Fruit fly (Drosophila melanogaster): Measurements from ENCODE around the gene CG7988.

CG7988 gene

dm6 chr3R:18235879-18236278, 15.6 kb downstream of the CG7988 start, which contains the start of gene repo (continued):
- TF ChIP-seq Mrtf (GFP tag; IDR thresholded peaks at IDR 0.05) (no peak), Xrp1 (GFP tag; IDR thresholded peaks at IDR 0.05) (no peak), Mad (GFP tag; optimal IDR thresholded peaks at IDR 0.05) (no peak), disco-r (GFP tag; optimal IDR thresholded peaks at IDR 0.05) (no peak), Rfx (GFP tag; IDR thresholded peaks at IDR 0.05) (no peak), zen (tag; optimal IDR thresholded peaks at IDR 0.05) (peak; percentile 37), fu2 (GFP tag; optimal IDR thresholded peaks at IDR 0.05) (no peak), CG8089 (GFP tag; optimal IDR thresholded peaks at IDR 0.05) (no peak), rib (GFP tag; IDR thresholded peaks at IDR 0.05) (no peak), ham (GFP tag; IDR thresholded peaks at IDR 0.05) (no peak), CG15601 (tag; optimal IDR thresholded peaks at IDR 0.05) (peak; percentile 3), CG3838 (GFP tag; optimal IDR thresholded peaks at IDR 0.05) (no peak), pum (GFP tag; optimal IDR thresholded peaks at IDR 0.05) (no peak), gcm (GFP tag; optimal IDR thresholded peaks at IDR 0.05) (peak; percentile 93), CG33557 (GFP tag; optimal IDR thresholded peaks at IDR 0.05) (no peak), tll (GFP tag; optimal IDR thresholded peaks at IDR 0.05) (peak in 1 of 2 experiments; percentile 51), CG11398 (GFP tag; optimal IDR thresholded peaks at IDR 0.05) (no peak), CG3995 (GFP tag; optimal IDR thresholded peaks at IDR 0.05) (no peak), sug (tag; optimal IDR thresholded peaks at IDR 0.05) (no peak), MBD-R2 (GFP tag; IDR thresholded peaks at IDR 0.05) (no peak), CG30020 (tag; optimal IDR thresholded peaks at IDR 0.05) (no peak), CG2889 (GFP tag; IDR thresholded peaks at IDR 0.05) (no peak), CG1832 (GFP tag; optimal IDR thresholded peaks at IDR 0.05) (peak; percentile 90), salm (tag; optimal IDR thresholded peaks at IDR 0.05) (no peak), sens-2 (GFP tag; IDR thresholded peaks at IDR 0.05) (no peak), bbx (GFP tag; IDR thresholded peaks at IDR 0.05; ENCODE audit: partially characterized antibody) (peak; percentile 27; the same call in 1 of the 2 replicates), Scr (GFP tag; IDR thresholded peaks at IDR 0.05; ENCODE audit: partially characterized antibody) (0 out of 2 replicates have a peak, but pooled peaks have one; percentile 23), sqz (GFP tag; optimal IDR thresholded peaks at IDR 0.05) (no peak), ken (GFP tag; IDR thresholded peaks at IDR 0.05) (no peak), CG8924 (tag; optimal IDR thresholded peaks at IDR 0.05) (no peak), lilli (GFP tag; optimal IDR thresholded peaks at IDR 0.05) (no peak), CG11560 (tag; IDR thresholded peaks at IDR 0.05) (no peak), Adf1 (GFP tag; IDR thresholded peaks at IDR 0.05) (peak; percentile 89), repo (GFP tag; optimal IDR thresholded peaks at IDR 0.05) (peak; percentile 19), CG18619 (GFP tag; optimal IDR thresholded peaks at IDR 0.05) (no peak), vfl (GFP tag; optimal IDR thresholded peaks at IDR 0.05) (no peak), CG10274 (GFP tag; optimal IDR thresholded peaks at IDR 0.05) (no peak), ro (GFP tag; IDR thresholded peaks at IDR 0.05) (no peak), Dref (GFP tag; IDR thresholded peaks at IDR 0.05) (peak; percentile 23; the same call in 1 of the 2 replicates), CG32772 (GFP tag; IDR thresholded peaks at IDR 0.05) (peak; percentile 36; the same call in 1 of the 2 replicates), CG17385 (GFP tag; optimal IDR thresholded peaks at IDR 0.05) (no peak), CG2199 (GFP tag; IDR thresholded peaks at IDR 0.05) (0 out of 3 replicates have a peak, but pooled peaks have one; percentile 53), CG10462 (GFP tag; optimal IDR thresholded peaks at IDR 0.05) (no peak), Dip2 (GFP tag; IDR thresholded peaks at IDR 0.05) (no peak), HLHmδ (GFP tag; optimal IDR thresholded peaks at IDR 0.05) (no peak), CG12391 (tag; optimal IDR thresholded peaks at IDR 0.05) (no peak), tup (GFP tag; optimal IDR thresholded peaks at IDR 0.05) (no peak), emc (GFP tag; optimal IDR thresholded peaks at IDR 0.05) (no peak), Hr78 (GFP tag; optimal IDR thresholded peaks at IDR 0.05) (no peak), CG11723 (GFP tag; optimal IDR thresholded peaks at IDR 0.05) (no peak), Nf-YA (GFP tag; IDR thresholded peaks at IDR 0.05) (peak; percentile 89), CG9437 (GFP tag; optimal IDR thresholded peaks at IDR 0.05) (no peak)

Data from whole organism, embryonic.